Worm (Caenorhabditis elegans): ENCODE results near the gene srlf-18.

DNA sequence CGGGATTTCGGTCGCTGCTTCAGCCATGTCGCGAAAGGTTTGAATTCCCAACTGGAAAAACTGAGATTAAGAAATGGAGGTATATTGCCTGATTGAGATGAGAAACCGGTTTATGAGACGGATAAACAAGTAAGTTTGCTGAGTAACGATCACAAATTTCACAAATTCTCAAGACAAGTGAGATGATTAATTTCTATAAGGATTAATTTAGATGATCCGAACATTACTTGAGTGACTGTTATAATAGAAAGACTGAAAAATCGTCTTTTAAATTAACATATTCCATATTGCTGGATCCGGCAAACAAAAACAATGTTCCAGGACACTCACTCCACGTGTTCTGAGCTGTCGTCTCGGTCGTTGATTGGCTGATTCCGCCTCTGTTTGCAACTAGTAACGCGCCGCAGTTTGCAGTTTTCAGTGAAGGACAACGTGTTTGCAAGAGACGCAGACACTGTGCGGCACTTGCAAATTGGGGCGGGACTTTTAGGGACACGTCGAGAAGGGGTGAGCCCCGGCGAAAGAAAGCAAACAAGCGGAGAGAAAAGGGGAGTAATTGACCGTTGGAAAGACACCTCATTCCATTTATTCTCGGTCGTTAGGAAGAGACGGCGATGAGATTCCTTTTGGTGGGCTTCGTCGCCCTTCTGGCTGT lies 17.7 kb upstream of the srlf-18 start, which contains the start of the genes imp-2 and enpl-1:
- TF ChIP-seq blmp-1 (tag; optimal IDR thresholded peaks at IDR 0.05): peak; percentile 37
- TF ChIP-seq mdl-1 (tag; optimal IDR thresholded peaks at IDR 0.05): peak; percentile 85 to 98
- peak; percentile 91 for TF ChIP-seq grh-1 (GFP tag; IDR thresholded peaks at IDR 0.05)
- TF ChIP-seq tbx-2 (tag; optimal IDR thresholded peaks at IDR 0.05): peak; percentile 94
- TF ChIP-seq alr-1 (tag; optimal IDR thresholded peaks at IDR 0.05; ENCODE audit: borderline replicate concordance): no peak
- peak; percentile 92 for TF ChIP-seq lin-13 (GFP tag; optimal IDR thresholded peaks at IDR 0.05)

Data from whole organism, L1 larva.